Fruit fly (Drosophila melanogaster): ENCODE measurements around the gene CG43091.

DNA sequence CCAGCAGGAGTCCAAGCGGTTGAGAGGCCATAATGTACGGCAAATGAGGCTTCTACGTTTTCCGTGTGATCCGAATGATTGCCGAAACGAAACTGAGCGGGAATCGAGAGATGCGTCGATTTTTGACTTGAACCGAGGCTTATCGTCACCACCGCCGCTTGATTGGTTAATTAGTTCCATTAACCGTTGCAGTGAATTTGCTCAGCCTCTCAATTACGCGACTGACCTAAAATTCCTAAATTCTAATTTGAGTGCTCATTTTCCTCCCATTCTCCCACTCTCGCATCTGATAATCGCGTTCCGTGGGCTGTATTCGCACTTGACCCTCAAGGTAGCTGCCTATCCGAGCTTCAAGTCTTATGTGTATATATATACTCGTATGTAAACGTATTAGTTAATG is 2.5 kb downstream of the CG43091 start, which contains the start of gene Nepl15:
- TF ChIP-seq fd85E (GFP tag; optimal IDR thresholded peaks at IDR 0.05), result no peak
- TF ChIP-seq Blimp-1 (GFP tag; optimal IDR thresholded peaks at IDR 0.05), result no peak
- no peak for TF ChIP-seq CG3032 (tag; optimal IDR thresholded peaks at IDR 0.05)
- TF ChIP-seq Eip75B (GFP tag; optimal IDR thresholded peaks at IDR 0.05), result no peak
- TF ChIP-seq CG8632 (GFP tag; optimal IDR thresholded peaks at IDR 0.05), result no peak
- TF ChIP-seq CG6854 (GFP tag; optimal IDR thresholded peaks at IDR 0.05), result no peak
- no peak for TF ChIP-seq cyc (GFP tag; optimal IDR thresholded peaks at IDR 0.05)
- TF ChIP-seq Sox14 (GFP tag; optimal IDR thresholded peaks at IDR 0.05), result no peak
- TF ChIP-seq Lpt (GFP tag; optimal IDR thresholded peaks at IDR 0.05), result no peak
- no peak for TF ChIP-seq pdm3 (GFP tag; optimal IDR thresholded peaks at IDR 0.05)
- TF ChIP-seq fkh (GFP tag; optimal IDR thresholded peaks at IDR 0.05), result no peak
- TF ChIP-seq svp (GFP tag), result no peak
- no peak for TF ChIP-seq eg (GFP tag; IDR thresholded peaks at IDR 0.05)
- TF ChIP-seq Sox15 (GFP tag; optimal IDR thresholded peaks at IDR 0.05), result no peak

Measured in whole organism, prepupa.